Worm (Caenorhabditis elegans) whole organism, L4 larva: Measurements from ENCODE around the gene cest-19.

Experiments used
- aly-2 ChIP-seq: sonication (generic microtip); optimal IDR thresholded peaks from 2 replicates; lab custom pipeline; 2018; ENCODE audit warnings: missing biosample characterization, missing genetic modification characterization
- attf-4 ChIP-seq: sonication (generic microtip); optimal IDR thresholded peaks from 3 replicates; lab custom pipeline; 2017; ENCODE audit warnings: missing biosample characterization, missing genetic modification characterization
- dmd-8 ChIP-seq: fragments of 200-800 bp; sonication (Bioruptor generic); IDR thresholded peaks from 2 replicates; pipeline ENCODE4 v1.3.6; 2022; ENCODE audit warnings: missing genetic modification characterization, missing compliant biosample characterization
- lin-15B ChIP-seq: fragments of 150-350 bp; sonication (generic microtip); optimal IDR thresholded peaks from 3 replicates; lab custom pipeline; 2014; ENCODE audit warnings: missing biosample characterization, missing genetic modification characterization
- mep-1 ChIP-seq: fragments of 150-350 bp; sonication (generic microtip); optimal IDR thresholded peaks from 3 replicates; lab custom pipeline; 2014; ENCODE audit warnings: missing biosample characterization, missing genetic modification characterization
- nhr-237 ChIP-seq: sonication (generic microtip); optimal IDR thresholded peaks from 2 replicates; lab custom pipeline; 2017; ENCODE audit warnings: missing biosample characterization, missing genetic modification characterization
- nhr-28 ChIP-seq: fragments of 150-350 bp; optimal IDR thresholded peaks from 2 replicates; lab custom pipeline; 2014; ENCODE audit warnings: missing biosample characterization, missing genetic modification characterization
- pha-4 ChIP-seq, 2 experiments: fragments of 150-350 bp in 1 of 2; fragments of 200-800 bp in 1 of 2; sonication (Bioruptor generic) in 1 of 2; IDR thresholded peaks in 1 of 2; optimal IDR thresholded peaks in 1 of 2; 2 replicates each; pipeline versions ENCODE4 v1.3.6 to Lab custom; 2014 to 2022; ENCODE audit warnings: missing genetic modification characterization in 2 of 2, missing genetic modification reagents in 2 of 2, missing biosample characterization in 1 of 2, missing compliant biosample characterization in 1 of 2
- set-16 ChIP-seq: fragments of 200-800 bp; sonication (Bioruptor generic); IDR thresholded peaks from 2 replicates; pipeline ENCODE4 v1.3.6; 2022; ENCODE audit warnings: missing genetic modification reagents, missing genetic modification characterization, missing compliant biosample characterization
- unc-130 ChIP-seq: sonication (generic microtip); optimal IDR thresholded peaks from 2 replicates; lab custom pipeline; 2016; ENCODE audit warnings: missing genetic modification reagents, missing genetic modification characterization, missing compliant biosample characterization
- unc-62 ChIP-seq, 3 experiments: fragments of 150-350 bp in 1 of 3; sonication (generic microtip); optimal IDR thresholded peaks in 2 of 3; peaks in 1 of 3; 1 replicate in 1 of 3; 2 replicates in 2 of 3; lab custom pipeline; 2014 to 2017; ENCODE audit warnings: missing biosample characterization in 3 of 3, missing genetic modification characterization in 3 of 3, missing genetic modification reagents in 3 of 3, missing genotype in 1 of 3
- ztf-11 ChIP-seq: fragments of 150-350 bp; optimal IDR thresholded peaks from 2 replicates; lab custom pipeline; 2014; ENCODE audit warnings: missing biosample characterization, missing genetic modification characterization

DNA sequence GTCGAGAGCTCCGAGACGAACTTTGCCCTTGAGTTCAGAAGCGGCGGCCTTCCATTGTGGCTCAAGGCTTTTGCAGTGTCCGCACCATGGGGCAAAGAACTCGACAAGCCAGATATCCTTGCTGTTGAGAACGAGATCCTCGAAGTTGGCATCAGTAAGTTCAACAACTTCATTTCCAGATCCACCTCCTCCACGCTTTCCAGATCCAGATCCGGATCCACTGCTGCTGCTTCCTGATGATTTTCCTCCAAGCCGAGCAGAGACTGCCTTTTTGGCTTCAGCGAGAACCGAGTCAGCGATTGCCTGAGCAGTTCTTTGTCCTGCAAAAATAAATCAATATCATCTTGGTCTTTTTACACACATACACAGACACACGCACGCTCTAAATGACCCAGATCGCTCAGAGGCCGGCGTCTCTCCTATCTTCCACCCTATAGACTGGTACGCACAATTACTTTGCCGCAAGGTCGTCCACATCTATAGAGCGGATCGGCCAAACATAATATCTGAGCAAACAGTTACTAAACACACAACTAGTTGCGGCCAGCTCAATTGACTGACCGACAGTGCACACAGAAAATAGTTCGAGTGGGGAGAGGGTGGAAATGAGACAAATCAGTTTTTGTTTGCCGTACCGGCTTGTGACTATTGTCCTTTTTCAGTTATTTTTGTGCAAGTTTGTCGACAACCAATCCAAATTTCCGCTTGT lies 31.6 kb upstream of the cest-19 start:
- TF ChIP-seq ztf-11 (tag; lab: Kevin White, UChicago): no peak
- peak; percentile 55; the same call in 1 of the 2 replicates for TF ChIP-seq set-16
- TF ChIP-seq aly-2 (tag; lab: Kevin White, UChicago): no peak
- no peak for TF ChIP-seq dmd-8 (GFP tag; lab: Robert Waterston, UW)
- TF ChIP-seq unc-62 (GFP tag; optimal IDR thresholded peaks at IDR 0.05 in 1 of 2; lab: Kevin White, UChicago): no peak
- no peak for TF ChIP-seq unc-62 (tag; optimal IDR thresholded peaks at IDR 0.05; lab: Kevin White, UChicago)
- no peak for TF ChIP-seq mep-1 (tag; lab: Kevin White, UChicago)
- no peak for TF ChIP-seq attf-4 (tag; lab: Kevin White, UChicago)
- TF ChIP-seq lin-15B (tag; lab: Kevin White, UChicago): no peak
- TF ChIP-seq nhr-237 (tag; lab: Kevin White, UChicago): no peak
- no peak for TF ChIP-seq pha-4 (GFP tag; IDR thresholded peaks at IDR 0.05; lab: Robert Waterston, UW)
- no peak for TF ChIP-seq pha-4 (tag; optimal IDR thresholded peaks at IDR 0.05; lab: Kevin White, UChicago)
- no peak for TF ChIP-seq unc-130
- TF ChIP-seq nhr-28 (tag; lab: Kevin White, UChicago): no peak
